Worm (Caenorhabditis elegans) whole organism, early embryonic: ENCODE results near the gene sdz-13.

Experiments used
- B0310.2 ChIP-seq: sonication (generic microtip); optimal IDR thresholded peaks from 2 replicates; lab custom pipeline; 2016; ENCODE audit warnings: mild to moderate bottlenecking, missing genetic modification characterization, missing compliant biosample characterization
- F13C5.2 ChIP-seq: sonication (generic microtip); optimal IDR thresholded peaks from 2 replicates; lab custom pipeline; 2017; ENCODE audit warnings: mild to moderate bottlenecking, missing genetic modification characterization, inconsistent platforms, missing compliant biosample characterization
- aly-1 ChIP-seq: sonication (generic microtip); optimal IDR thresholded peaks from 2 replicates; lab custom pipeline; 2016; ENCODE audit warnings: missing genetic modification characterization, missing compliant biosample characterization
- ama-1 ChIP-seq: fragments of 150-350 bp; optimal IDR thresholded peaks from 2 replicates; lab custom pipeline; 2014
- ceh-13 ChIP-seq: fragments of 200-800 bp; sonication (Bioruptor generic); optimal IDR thresholded peaks from 2 replicates; lab custom pipeline; 2018; ENCODE audit warnings: mild to moderate bottlenecking, missing genetic modification characterization, missing compliant biosample characterization
- ceh-36 ChIP-seq: sonication (generic microtip); optimal IDR thresholded peaks from 2 replicates; lab custom pipeline; 2016; ENCODE audit warnings: missing genetic modification characterization, inconsistent platforms, missing compliant biosample characterization
- ets-7 ChIP-seq: sonication (generic microtip); optimal IDR thresholded peaks from 2 replicates; lab custom pipeline; 2016; ENCODE audit warnings: missing genotype, missing genetic modification characterization, missing compliant biosample characterization
- flt-1 ChIP-seq: fragments of 200-800 bp; sonication (Bioruptor generic); IDR thresholded peaks from 2 replicates; pipeline ENCODE4 v1.3.6; 2022; ENCODE audit warnings: missing genetic modification characterization, missing compliant biosample characterization
- hmbx-1 ChIP-seq: sonication (generic microtip); optimal IDR thresholded peaks from 2 replicates; lab custom pipeline; 2016; ENCODE audit warnings: mild to moderate bottlenecking, missing genetic modification characterization, missing compliant biosample characterization
- hmg-4 ChIP-seq: fragments of 200-800 bp; sonication (Bioruptor generic); optimal IDR thresholded peaks from 2 replicates; lab custom pipeline; 2018; ENCODE audit warnings: mild to moderate bottlenecking, missing genetic modification characterization, missing compliant biosample characterization
- hnd-1 ChIP-seq: sonication (generic microtip); optimal IDR thresholded peaks from 2 replicates; lab custom pipeline; 2016; ENCODE audit warnings: missing genetic modification characterization, missing compliant biosample characterization
- pes-1 ChIP-seq: fragments of 200-800 bp; sonication (Bioruptor generic); IDR thresholded peaks from 2 replicates; pipeline ENCODE4 v1.3.6; 2022; ENCODE audit warnings: missing genetic modification reagents, missing genetic modification characterization, missing compliant biosample characterization
- scrt-1 ChIP-seq: fragments of 200-800 bp; sonication (Bioruptor generic); IDR thresholded peaks from 2 replicates; pipeline ENCODE4 v1.3.6; 2022; ENCODE audit warnings: missing genetic modification characterization, missing compliant biosample characterization
- sea-1 ChIP-seq: fragments of 200-800 bp; sonication (Bioruptor generic); conservative IDR thresholded peaks from 2 replicates; pipeline ENCODE4 v1.3.6; 2022; ENCODE audit warnings: missing genetic modification characterization, missing compliant biosample characterization
- tbx-11 ChIP-seq: fragments of 200-800 bp; sonication (Bioruptor generic); IDR thresholded peaks from 2 replicates; pipeline ENCODE4 v1.3.6; 2022; ENCODE audit warnings: missing genetic modification characterization, missing compliant biosample characterization
- tbx-37 ChIP-seq: fragments of 200-800 bp; sonication (Bioruptor generic); conservative IDR thresholded peaks from 2 replicates; pipeline ENCODE4 v1.3.6; 2022; ENCODE audit warnings: missing genetic modification reagents, missing genetic modification characterization, missing compliant biosample characterization
- tra-4 ChIP-seq: sonication (generic microtip); optimal IDR thresholded peaks from 2 replicates; lab custom pipeline; 2017; ENCODE audit warnings: missing genetic modification characterization, missing compliant biosample characterization

Gene sdz-13

ce11 chrIV:10879542-10879941 lies at the start of gene sdz-13:
Gene sdz-13 (minus strand): TSS chrIV:10879642.
- TF ChIP-seq sea-1 (GFP tag; lab: Robert Waterston, UW) (no peak), F13C5.2 (tag; lab: Kevin White, UChicago) (no peak), pes-1 (no peak), hnd-1 (tag; lab: Kevin White, UChicago) (no peak), flt-1 (no peak), ets-7 (tag; lab: Kevin White, UChicago) (no peak), tra-4 (tag; lab: Kevin White, UChicago) (no peak), aly-1 (tag; lab: Kevin White, UChicago) (no peak), hmbx-1 (no peak), ceh-36 (no peak), scrt-1 (GFP tag; lab: Robert Waterston, UW) (no peak)

ce11 chrIV:10919770-10920169 lies 40.3 kb upstream of the sdz-13 start, which contains the start of gene rbr-2:
Gene rbr-2 (plus strand): TSS chrIV:10920070.
- TF ChIP-seq aly-1 (tag; lab: Kevin White, UChicago): no peak

ce11 chrIV:10918877-10919560 lies 39.6 kb upstream of the sdz-13 start:
- TF ChIP-seq scrt-1 (GFP tag; lab: Robert Waterston, UW): no peak
- TF ChIP-seq F13C5.2 (tag; lab: Kevin White, UChicago): peak; percentile 51
- TF ChIP-seq ceh-36: no peak
- TF ChIP-seq tbx-37 (GFP tag; lab: Robert Waterston, UW): no peak
- TF ChIP-seq hmg-4: peak; percentile 13

- no peak for TF ChIP-seq tbx-11 (GFP tag; lab: Robert Waterston, UW)
- no peak for TF ChIP-seq hmbx-1
- no peak for TF ChIP-seq ets-7 (tag; lab: Kevin White, UChicago)
- no peak for TF ChIP-seq F13C5.2 (tag; lab: Kevin White, UChicago)
- TF ChIP-seq hnd-1 (tag; lab: Kevin White, UChicago): no peak
- TF ChIP-seq scrt-1 (GFP tag; lab: Robert Waterston, UW): no peak
- no peak for TF ChIP-seq hmg-4
- no peak for TF ChIP-seq flt-1
- TF ChIP-seq pes-1: no peak
- no peak for TF ChIP-seq ceh-36
- no peak for TF ChIP-seq aly-1 (tag; lab: Kevin White, UChicago)
- TF ChIP-seq sea-1 (GFP tag; lab: Robert Waterston, UW): no peak
- no peak for TF ChIP-seq ama-1 (lab: Kevin White, UChicago)
These were observed 36.7 kb upstream of the sdz-13 start for ce11 chrIV:10916134-10916533.

- no peak for TF ChIP-seq scrt-1 (GFP tag; lab: Robert Waterston, UW)
- no peak for TF ChIP-seq aly-1 (tag; lab: Kevin White, UChicago)
- TF ChIP-seq pes-1: no peak
- no peak for TF ChIP-seq hmg-4
- no peak for TF ChIP-seq ets-7 (tag; lab: Kevin White, UChicago)
- TF ChIP-seq B0310.2: no peak
These were observed 35.9 kb upstream of the sdz-13 start, which contains the start of gene ZK593.3 for ce11 chrIV:10915388-10915787. Gene ZK593.3 (plus strand): TSS chrIV:10915688.

- TF ChIP-seq tra-4 (tag; lab: Kevin White, UChicago): no peak
- TF ChIP-seq tbx-37 (GFP tag; lab: Robert Waterston, UW): no peak
- no peak for TF ChIP-seq ceh-36
- TF ChIP-seq hnd-1 (tag; lab: Kevin White, UChicago): no peak
- TF ChIP-seq tbx-11 (GFP tag; lab: Robert Waterston, UW): no peak
- no peak for TF ChIP-seq B0310.2
- TF ChIP-seq pes-1: no peak
- TF ChIP-seq aly-1 (tag; lab: Kevin White, UChicago): no peak
- no peak for TF ChIP-seq F13C5.2 (tag; lab: Kevin White, UChicago)
- no peak for TF ChIP-seq ama-1 (lab: Kevin White, UChicago)
- no peak for TF ChIP-seq sea-1 (GFP tag; lab: Robert Waterston, UW)
- TF ChIP-seq hmbx-1: no peak
- no peak for TF ChIP-seq ceh-13 (GFP tag; lab: Kevin White, UChicago)
- TF ChIP-seq ets-7 (tag; lab: Kevin White, UChicago): no peak
- TF ChIP-seq flt-1: no peak
- TF ChIP-seq scrt-1 (GFP tag; lab: Robert Waterston, UW): no peak
- TF ChIP-seq hmg-4: no peak
These were observed 33.6 kb upstream of the sdz-13 start, which contains the start of gene ZK593.2 for ce11 chrIV:10913081-10913480. Gene ZK593.2 (plus strand): TSS chrIV:10913381.

ce11 chrIV:10909708-10910107 lies 30.3 kb upstream of the sdz-13 start, which contains the start of gene pyk-2:
Gene pyk-2 (plus strand): TSS chrIV:10909913.
- TF ChIP-seq ets-7 (tag; lab: Kevin White, UChicago): no peak
- no peak for TF ChIP-seq hnd-1 (tag; lab: Kevin White, UChicago)
- no peak for TF ChIP-seq ceh-36
- no peak for TF ChIP-seq pes-1
- no peak for TF ChIP-seq hmg-4
- no peak for TF ChIP-seq F13C5.2 (tag; lab: Kevin White, UChicago)
- no peak for TF ChIP-seq tra-4 (tag; lab: Kevin White, UChicago)
- no peak for TF ChIP-seq hmbx-1
- no peak for TF ChIP-seq ama-1 (lab: Kevin White, UChicago)
- TF ChIP-seq aly-1 (tag; lab: Kevin White, UChicago): no peak
- TF ChIP-seq scrt-1 (GFP tag; lab: Robert Waterston, UW): no peak
- no peak for TF ChIP-seq flt-1
- no peak for TF ChIP-seq B0310.2
- no peak for TF ChIP-seq sea-1 (GFP tag; lab: Robert Waterston, UW)
- TF ChIP-seq tbx-37 (GFP tag; lab: Robert Waterston, UW): no peak

ce11 chrIV:10909206-10909605 lies 29.8 kb upstream of the sdz-13 start, which contains the start of gene ZK596.2:
Gene ZK596.2 (minus strand): TSS chrIV:10909306.
- no peak for TF ChIP-seq hmg-4
